Fruit fly (Drosophila melanogaster) whole organism, prepupa: ENCODE data around the gene CG32026.

Experiments
- Blimp-1 ChIP-seq: fragments of 200-800 bp; sonication (Bioruptor generic); optimal IDR thresholded peaks from 3 replicates; lab custom pipeline; 2017; ENCODE audit warnings: missing biosample characterization, missing genetic modification characterization, mild to moderate bottlenecking, moderate library complexity, missing genetic modification reagents
- CG10669 ChIP-seq: fragments of 200-800 bp; sonication (Bioruptor generic); optimal IDR thresholded peaks from 3 replicates; lab custom pipeline; 2018; ENCODE audit warnings: missing biosample characterization, mild to moderate bottlenecking, missing genetic modification characterization, moderate library complexity
- CG11762 ChIP-seq: fragments of 200-800 bp; sonication (Bioruptor generic); optimal IDR thresholded peaks from 3 replicates; lab custom pipeline; 2016; ENCODE audit warnings: missing biosample characterization, missing genetic modification characterization; ENCODE audit not compliant: insufficient read depth
- CG11902 ChIP-seq: fragments of 200-800 bp; sonication (Bioruptor generic); optimal IDR thresholded peaks from 3 replicates; lab custom pipeline; 2016; ENCODE audit warnings: missing biosample characterization, missing genetic modification characterization
- CG15336 ChIP-seq: fragments of 200-800 bp; sonication (Bioruptor generic); IDR thresholded peaks from 2 replicates; pipeline ENCODE4 v1.3.6; 2022; ENCODE audit warnings: missing biosample characterization, missing genetic modification characterization
- CG3032 ChIP-seq: fragments of 200-800 bp; optimal IDR thresholded peaks from 2 replicates; lab custom pipeline; 2019; ENCODE audit warnings: missing biosample characterization, mild to moderate bottlenecking, missing genetic modification characterization, moderate library complexity
- CG31627 ChIP-seq: fragments of 200-800 bp; sonication (Bioruptor generic); optimal IDR thresholded peaks from 3 replicates; lab custom pipeline; 2016; ENCODE audit warnings: missing biosample characterization, missing genetic modification characterization
- CG4318 ChIP-seq: fragments of 200-800 bp; sonication (Bioruptor generic); optimal IDR thresholded peaks from 3 replicates; lab custom pipeline; 2017; ENCODE audit warnings: missing biosample characterization, mild to moderate bottlenecking, missing genetic modification characterization
- CG6854 ChIP-seq: fragments of 200-800 bp; sonication (Bioruptor generic); optimal IDR thresholded peaks from 2 replicates; lab custom pipeline; 2017; ENCODE audit warnings: missing biosample characterization, mild to moderate bottlenecking, missing genetic modification characterization
- CG8119 ChIP-seq: fragments of 200-800 bp; sonication (Bioruptor generic); IDR thresholded peaks from 3 replicates; pipeline ENCODE4 v1.3.6; 2022; ENCODE audit warnings: missing biosample characterization, missing genetic modification characterization
- CG8319 ChIP-seq: fragments of 200-800 bp; sonication (Bioruptor generic); optimal IDR thresholded peaks from 3 replicates; lab custom pipeline; 2016; ENCODE audit warnings: missing biosample characterization, missing genetic modification characterization
- CG8632 ChIP-seq: fragments of 200-800 bp; sonication (Bioruptor generic); optimal IDR thresholded peaks from 3 replicates; lab custom pipeline; 2016; ENCODE audit warnings: missing biosample characterization, missing genetic modification characterization
- CG9139 ChIP-seq: fragments of 200-800 bp; sonication (Bioruptor generic); optimal IDR thresholded peaks from 3 replicates; lab custom pipeline; 2017; ENCODE audit warnings: missing biosample characterization, mild to moderate bottlenecking, missing genetic modification characterization
- Eip78C ChIP-seq: fragments of 200-800 bp; sonication (Bioruptor generic); peaks from one replicate; lab custom pipeline; 2016; ENCODE audit warnings: missing biosample characterization, missing genetic modification characterization
- Eip93F ChIP-seq: fragments of 200-800 bp; sonication (Bioruptor generic); optimal IDR thresholded peaks from 2 replicates; lab custom pipeline; 2016; ENCODE audit warnings: missing biosample characterization, mild to moderate bottlenecking, missing genetic modification characterization
- Ets96B ChIP-seq: fragments of 200-800 bp; optimal IDR thresholded peaks from 2 replicates; lab custom pipeline; 2019; ENCODE audit warnings: missing biosample characterization, mild to moderate bottlenecking, missing genetic modification characterization, moderate library complexity
- Gug ChIP-seq: fragments of 200-800 bp; sonication (Bioruptor generic); IDR thresholded peaks from 2 replicates; pipeline ENCODE4 v1.3.6; 2022; ENCODE audit warnings: missing biosample characterization, missing genetic modification characterization
- Hr38 ChIP-seq: sonication (Bioruptor generic); optimal IDR thresholded peaks from 2 replicates; lab custom pipeline; 2016; ENCODE audit warnings: missing biosample characterization, missing genetic modification characterization
- Hr39 ChIP-seq: fragments of 200-800 bp; sonication (Bioruptor generic); optimal IDR thresholded peaks from 2 replicates; lab custom pipeline; 2016; ENCODE audit warnings: missing biosample characterization, missing genetic modification characterization
- Hr4 ChIP-seq: fragments of 200-800 bp; sonication (Bioruptor generic); optimal IDR thresholded peaks from 3 replicates; lab custom pipeline; 2016; ENCODE audit warnings: missing biosample characterization, missing genetic modification characterization
- Met ChIP-seq: fragments of 200-800 bp; sonication (Bioruptor generic); optimal IDR thresholded peaks from 3 replicates; lab custom pipeline; 2016; ENCODE audit warnings: missing biosample characterization, missing genetic modification characterization
- Smox ChIP-seq: fragments of 200-800 bp; sonication (Bioruptor generic); optimal IDR thresholded peaks from 3 replicates; lab custom pipeline; 2016; ENCODE audit warnings: missing biosample characterization, missing genetic modification characterization
- Sox14 ChIP-seq: fragments of 200-800 bp; sonication (Bioruptor generic); optimal IDR thresholded peaks from 3 replicates; lab custom pipeline; 2016; ENCODE audit warnings: missing biosample characterization, missing genetic modification characterization
- cyc ChIP-seq: fragments of 200-800 bp; sonication (Bioruptor generic); optimal IDR thresholded peaks from 3 replicates; lab custom pipeline; 2016; ENCODE audit warnings: missing biosample characterization, missing genetic modification characterization
- dsx ChIP-seq: fragments of 200-800 bp; optimal IDR thresholded peaks from 3 replicates; lab custom pipeline; 2019; ENCODE audit warnings: missing biosample characterization, mild to moderate bottlenecking, missing genetic modification characterization, moderate library complexity; ENCODE audit not compliant: poor library complexity, severe bottlenecking
- eg ChIP-seq: fragments of 200-800 bp; sonication (Bioruptor generic); IDR thresholded peaks from 3 replicates; pipeline ENCODE4 v1.3.6; 2022; ENCODE audit warnings: missing biosample characterization, missing genetic modification characterization
- esn ChIP-seq: fragments of 200-800 bp; sonication (Bioruptor generic); optimal IDR thresholded peaks from 2 replicates; lab custom pipeline; 2016; ENCODE audit warnings: missing biosample characterization, mild to moderate bottlenecking, missing genetic modification characterization, moderate library complexity
- fd59A ChIP-seq: fragments of 200-800 bp; sonication (Bioruptor generic); optimal IDR thresholded peaks from 2 replicates; lab custom pipeline; 2017; ENCODE audit warnings: missing biosample characterization, mild to moderate bottlenecking, missing genetic modification characterization, missing genetic modification reagents
- fd85E ChIP-seq: fragments of 200-800 bp; sonication (Bioruptor generic); optimal IDR thresholded peaks from 3 replicates; lab custom pipeline; 2016; ENCODE audit warnings: missing biosample characterization, missing genetic modification characterization
- fkh ChIP-seq: fragments of 200-800 bp; sonication (Bioruptor generic); optimal IDR thresholded peaks from 3 replicates; lab custom pipeline; 2017; ENCODE audit warnings: missing biosample characterization, mild to moderate bottlenecking, missing genetic modification characterization, moderate library complexity
- pdm3 ChIP-seq: fragments of 200-800 bp; sonication (Bioruptor generic); optimal IDR thresholded peaks from 3 replicates; lab custom pipeline; 2016; ENCODE audit warnings: missing biosample characterization, missing genetic modification characterization
- salr ChIP-seq, 2 experiments: fragments of 200-800 bp; sonication (Bioruptor generic); optimal IDR thresholded peaks; 3 replicates each; lab custom pipeline; 2016 to 2018; ENCODE audit warnings: missing biosample characterization in 2 of 2, missing genetic modification characterization in 2 of 2, mild to moderate bottlenecking in 1 of 2
- spab ChIP-seq: fragments of 200-800 bp; sonication (Bioruptor generic); optimal IDR thresholded peaks from 2 replicates; lab custom pipeline; 2017; ENCODE audit warnings: missing biosample characterization, mild to moderate bottlenecking, missing genetic modification characterization, missing genetic modification reagents
- svp ChIP-seq: fragments of 200-800 bp; sonication (Bioruptor generic); peaks from one replicate; lab custom pipeline; 2016; ENCODE audit warnings: missing biosample characterization, missing genetic modification characterization

CG32026 gene

DNA sequence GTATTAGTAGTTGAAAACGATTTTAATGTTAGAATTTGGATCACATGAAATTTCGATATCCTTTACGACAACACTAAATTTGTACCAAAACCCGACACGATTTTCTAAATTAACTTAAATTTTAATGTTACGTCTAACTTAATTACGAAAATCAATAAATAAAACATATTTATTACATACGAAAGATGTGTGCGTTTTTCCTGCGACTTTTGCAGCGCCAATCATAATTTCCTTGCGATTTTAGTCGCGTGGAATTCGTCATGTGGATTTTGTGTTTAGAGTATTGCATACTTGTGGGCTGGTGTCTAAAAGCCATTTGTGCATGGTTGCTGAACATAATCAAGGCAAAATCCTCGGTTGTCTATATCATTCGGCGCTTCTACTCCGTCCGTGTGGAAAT is 37.7 kb upstream of the CG32026 start:
- TF ChIP-seq CG15336 (GFP tag; lab: Robert Waterston, UW) (no peak), pdm3 (GFP tag; lab: Kevin White, UChicago) (no peak), svp (GFP tag; lab: Kevin White, UChicago) (no peak), CG8632 (no peak), spab (GFP tag; lab: Kevin White, UChicago) (no peak), CG4318 (GFP tag; lab: Kevin White, UChicago) (no peak)

- TF ChIP-seq Gug (no peak), CG31627 (GFP tag; lab: Kevin White, UChicago) (no peak), CG9139 (GFP tag; lab: Kevin White, UChicago) (no peak), salr (GFP tag; optimal IDR thresholded peaks at IDR 0.05; lab: Kevin White, UChicago) (no peak), CG8119 (GFP tag; lab: Robert Waterston, UW) (no peak), Blimp-1 (GFP tag; lab: Kevin White, UChicago) (no peak), fd59A (GFP tag; lab: Kevin White, UChicago) (no peak), CG15336 (GFP tag; lab: Robert Waterston, UW) (no peak), Sox14 (GFP tag; lab: Kevin White, UChicago) (no peak), eg (GFP tag; lab: Robert Waterston, UW) (no peak), Eip78C (GFP tag; lab: Kevin White, UChicago) (no peak), CG10669 (GFP tag; lab: Kevin White, UChicago) (no peak)
Measured at dm6 chr3L:8800432-8800831, 35.8 kb upstream of the CG32026 start, which contains the start of gene CG13310. CG13310 (minus strand) TSS chr3L:8800532.

DNA sequence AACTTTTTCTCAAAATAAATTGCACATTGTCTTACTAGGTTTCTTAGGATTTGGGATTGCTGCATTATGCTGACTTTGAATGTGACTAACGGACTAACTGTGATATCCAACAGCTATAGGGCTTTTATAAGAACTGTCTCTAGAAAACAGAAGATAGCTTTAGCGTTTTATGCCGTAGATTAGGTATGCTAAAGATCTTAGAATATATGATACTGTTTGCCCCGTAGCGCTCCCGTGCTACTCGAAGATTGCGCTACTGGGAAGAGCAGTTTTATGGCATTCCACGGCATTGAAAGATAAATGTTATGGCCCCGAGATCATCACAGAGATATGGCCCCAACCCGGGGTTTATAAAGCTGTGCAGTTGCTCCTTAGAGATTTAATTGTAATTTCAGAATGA is 34.2 kb upstream of the CG32026 start, which contains the start of the genes CG13311 and CG34426:
Gene CG13311, minus strand, starts transcription at position 101 of the 400 bp plus-strand sequence.
Gene CG34426, plus strand, starts transcription at position 400 of the 400 bp plus-strand sequence.
- TF ChIP-seq Smox (no peak), fd85E (no peak), CG11762 (no peak), dsx (GFP tag; lab: Kevin White, UChicago) (no peak), CG9139 (GFP tag; lab: Kevin White, UChicago) (no peak), Hr4 (GFP tag; lab: Kevin White, UChicago) (no peak), fkh (GFP tag; lab: Kevin White, UChicago) (no peak), CG11902 (GFP tag; lab: Kevin White, UChicago) (no peak), eg (GFP tag; lab: Robert Waterston, UW) (no peak), CG8319 (GFP tag; lab: Kevin White, UChicago) (no peak), Ets96B (tag; lab: Kevin White, UChicago) (no peak), Eip93F (no peak), esn (GFP tag; lab: Kevin White, UChicago) (no peak), Sox14 (GFP tag; lab: Kevin White, UChicago) (no peak)

dm6 chr3L:8804082-8804814 is 32.0 kb upstream of the CG32026 start, which contains the start of the genes CG32023 and CG34427:
CG32023 (minus strand) TSS chr3L:8804182.
CG34427 (plus strand) TSS chr3L:8804764.
- TF ChIP-seq CG4318 (GFP tag; lab: Kevin White, UChicago) (no peak), Sox14 (GFP tag; lab: Kevin White, UChicago) (no peak), Hr39 (GFP tag; lab: Kevin White, UChicago) (no peak), CG8319 (GFP tag; lab: Kevin White, UChicago) (no peak), CG3032 (no peak), cyc (GFP tag; lab: Kevin White, UChicago) (no peak), CG11762 (no peak), Smox (no peak), Hr38 (no peak), CG6854 (no peak), Met (no peak)
